Worm (Caenorhabditis elegans): Measurements from ENCODE around the gene K08A2.2.

K08A2.2 gene

ce11 chrII:2987122-2987556, 4.3 kb upstream of the K08A2.2 start:
- TF ChIP-seq pros-1 (tag; optimal IDR thresholded peaks at IDR 0.05) (no peak), hlh-30 (tag; optimal IDR thresholded peaks at IDR 0.05; ENCODE audit: insufficient read depth) (no peak), pha-4 (tag; optimal IDR thresholded peaks at IDR 0.05) (no peak), ztf-16 (tag; optimal IDR thresholded peaks at IDR 0.05) (no peak), hlh-6 (tag; optimal IDR thresholded peaks at IDR 0.05) (no peak), ceh-14 (tag; optimal IDR thresholded peaks at IDR 0.05) (no peak), pha-2 (tag; optimal IDR thresholded peaks at IDR 0.05) (no peak), nhr-232 (tag; optimal IDR thresholded peaks at IDR 0.05) (no peak), ceh-18 (tag; optimal IDR thresholded peaks at IDR 0.05) (no peak)

- TF ChIP-seq hlh-30 (tag; optimal IDR thresholded peaks at IDR 0.05; ENCODE audit: insufficient read depth) (peak; percentile 36), ref-2 (tag; optimal IDR thresholded peaks at IDR 0.05) (peak; percentile 31), unc-3 (GFP tag; conservative IDR thresholded peaks at IDR 0.05) (0 out of 2 replicates have a peak, but pooled peaks have one; percentile 19), unc-3 (tag; optimal IDR thresholded peaks at IDR 0.05) (no peak), unc-55 (GFP tag; optimal IDR thresholded peaks at IDR 0.05) (peak; percentile 29), ceh-31 (tag; optimal IDR thresholded peaks at IDR 0.05) (peak; percentile 50), ceh-34 (tag; optimal IDR thresholded peaks at IDR 0.05) (peak; percentile 50), rnt-1 (tag; optimal IDR thresholded peaks at IDR 0.05) (peak; percentile 24), nfya-1 (tag; optimal IDR thresholded peaks at IDR 0.05) (peak; percentile 60), hlh-8 (tag; optimal IDR thresholded peaks at IDR 0.05) (peak; percentile 14), tbx-2 (tag; optimal IDR thresholded peaks at IDR 0.05) (peak; percentile 49), elt-4 (tag; optimal IDR thresholded peaks at IDR 0.05) (no peak), C08G9.2 (tag; optimal IDR thresholded peaks at IDR 0.05) (no peak), nhr-232 (tag; optimal IDR thresholded peaks at IDR 0.05) (no peak), ceh-18 (tag; optimal IDR thresholded peaks at IDR 0.05) (peak; percentile 2)
These were observed 3.5 kb upstream of the K08A2.2 start, which contains the start of gene lido-7 for ce11 chrII:2987854-2988350. Gene lido-7 (plus strand): TSS chrII:2988300.

DNA sequence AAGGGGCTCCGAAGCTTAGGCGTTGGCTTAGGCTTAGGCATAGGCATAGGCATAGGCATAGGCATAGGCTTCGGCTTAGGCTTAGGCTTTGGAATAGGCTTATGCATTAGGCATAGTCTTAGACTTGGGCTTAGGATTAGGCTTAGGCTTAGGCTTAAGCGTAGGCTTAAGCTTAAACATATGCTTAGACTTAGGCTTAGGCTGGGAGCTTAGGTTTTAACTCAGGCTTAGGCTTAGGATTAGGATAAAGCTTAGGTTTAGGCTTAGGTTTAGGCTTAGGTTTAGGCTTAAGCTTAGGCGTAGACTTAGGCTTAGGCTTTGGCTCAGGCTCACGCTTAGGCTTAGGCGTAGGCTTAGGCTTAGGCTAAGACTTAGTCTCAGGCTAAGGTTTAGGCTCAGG, 1.3 kb upstream of the K08A2.2 start:
- TF ChIP-seq tbx-2 (tag; optimal IDR thresholded peaks at IDR 0.05) (no peak), dve-1 (tag; optimal IDR thresholded peaks at IDR 0.05) (peak; percentile 92)

- no peak for TF ChIP-seq ttx-3 (tag; optimal IDR thresholded peaks at IDR 0.05)
- peak; percentile 51 for TF ChIP-seq ceh-31 (tag; optimal IDR thresholded peaks at IDR 0.05)
These were observed 895 bp downstream of the K08A2.2 start for ce11 chrII:2992300-2992699.

- TF ChIP-seq lim-6 (tag; optimal IDR thresholded peaks at IDR 0.05) (no peak), pat-9 (tag; optimal IDR thresholded peaks at IDR 0.05) (peak; percentile 32), unc-55 (GFP tag; optimal IDR thresholded peaks at IDR 0.05) (peak; percentile 98), ttx-3 (tag; optimal IDR thresholded peaks at IDR 0.05) (no peak), rnt-1 (tag; optimal IDR thresholded peaks at IDR 0.05) (peak; percentile 23)
These were observed 3.4 kb downstream of the K08A2.2 start for ce11 chrII:2994590-2995392.

ce11 chrII:2996721-2997120, 5.3 kb downstream of the K08A2.2 start, which contains the start of gene lido-8:
Gene lido-8 (plus strand): TSS chrII:2997021.
- TF ChIP-seq ceh-48 (tag; optimal IDR thresholded peaks at IDR 0.05) (no peak), unc-42 (tag; optimal IDR thresholded peaks at IDR 0.05) (no peak), nhr-11 (tag; optimal IDR thresholded peaks at IDR 0.05) (no peak), fkh-10 (GFP tag; optimal IDR thresholded peaks at IDR 0.05) (no peak), K09A11.1 (tag; optimal IDR thresholded peaks at IDR 0.05; ENCODE audit: insufficient read depth) (no peak), ceh-2 (tag; optimal IDR thresholded peaks at IDR 0.05) (no peak), T23F11.4 (GFP tag; optimal IDR thresholded peaks at IDR 0.05) (no peak), gmeb-2 (tag; optimal IDR thresholded peaks at IDR 0.05) (no peak), F13H6.1 (tag; optimal IDR thresholded peaks at IDR 0.05) (no peak), sox-2 (GFP tag; IDR thresholded peaks at IDR 0.05) (no peak), unc-86 (tag; optimal IDR thresholded peaks at IDR 0.05) (no peak), sox-4 (tag; optimal IDR thresholded peaks at IDR 0.05) (no peak), ets-4 (tag; optimal IDR thresholded peaks at IDR 0.05) (no peak), ceh-30 (tag; optimal IDR thresholded peaks at IDR 0.05) (no peak), nfya-1 (tag; optimal IDR thresholded peaks at IDR 0.05) (no peak), hlh-13 (GFP tag; optimal IDR thresholded peaks at IDR 0.05) (no peak), pha-4 (tag; optimal IDR thresholded peaks at IDR 0.05) (no peak), elt-4 (tag; optimal IDR thresholded peaks at IDR 0.05) (no peak)
